Worm (Caenorhabditis elegans) whole organism, young adult: Measurements from ENCODE around the gene lgc-49.

ENCODE experiments used
- F49E8.2 ChIP-seq: sonication (generic microtip); optimal IDR thresholded peaks from 3 replicates; lab custom pipeline; 2017; ENCODE audit warnings: missing genetic modification characterization, mild to moderate bottlenecking, missing compliant biosample characterization, antibody characterized with exemption, moderate library complexity; ENCODE audit not compliant: insufficient read depth
- pbrm-1 ChIP-seq: fragments of 200-800 bp; sonication (Bioruptor generic); IDR thresholded peaks from 2 replicates; pipeline ENCODE4 v1.3.6; 2022; ENCODE audit warnings: missing genetic modification reagents, missing genetic modification characterization, missing compliant biosample characterization

DNA sequence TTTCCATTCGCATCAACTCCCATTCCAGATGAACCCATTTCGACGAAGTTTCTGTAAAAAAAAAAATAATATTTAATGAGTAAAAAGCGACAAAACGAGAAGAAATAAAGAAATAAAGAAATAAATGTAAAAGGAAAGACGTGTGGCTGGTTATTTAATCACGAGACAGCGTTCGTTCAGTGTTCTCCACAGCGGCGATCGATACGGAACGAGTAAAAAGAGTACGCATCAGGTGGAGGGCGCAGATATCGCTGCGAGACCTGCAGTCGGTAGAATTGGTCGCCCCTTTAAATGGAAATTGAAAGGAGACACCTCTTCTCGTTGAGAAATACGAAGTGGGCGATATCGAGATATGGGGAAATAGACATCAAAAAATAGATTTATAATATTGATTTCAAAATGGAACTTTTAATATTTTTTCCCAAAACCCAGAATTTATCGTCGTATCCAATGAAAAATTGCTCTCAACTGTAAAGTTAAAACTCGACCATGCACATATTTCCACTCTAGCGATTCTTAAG lies 37.6 kb downstream of the lgc-49 start, which contains the start of gene pqn-70:
- TF ChIP-seq pbrm-1 (peak; percentile 68; the same call in 1 of the 2 replicates), F49E8.2 (tag; lab: Kevin White, UChicago) (no peak)
